Worm (Caenorhabditis elegans): ENCODE results near the gene C06E4.5.

ce11 chrIV:7245592-7245991 is 9.2 kb upstream of the C06E4.5 start:
- TF ChIP-seq med-1 (GFP tag; optimal IDR thresholded peaks at IDR 0.05; ENCODE audit: insufficient read depth) (no peak), ref-1 (GFP tag; conservative IDR thresholded peaks at IDR 0.05) (no peak), klf-2 (GFP tag; conservative IDR thresholded peaks at IDR 0.05) (no peak), ztf-29 (GFP tag; IDR thresholded peaks at IDR 0.05) (no peak), flt-1 (GFP tag; IDR thresholded peaks at IDR 0.05) (no peak), cog-1 (tag; optimal IDR thresholded peaks at IDR 0.05) (no peak), T22C8.4 (GFP tag; IDR thresholded peaks at IDR 0.05) (no peak)

Measured in whole organism, midembryonic.